Fruit fly (Drosophila melanogaster): ENCODE measurements around the gene sip3.
A peak's percentile ranks its signal among the peaks of the same experiment; 100 is the strongest.

dm6 chr3R:31748093-31748996 lies 23.7 kb upstream of the sip3 start:
- TF ChIP-seq Clk (GFP tag; optimal IDR thresholded peaks at IDR 0.05) (no peak), Mnt (GFP tag; optimal IDR thresholded peaks at IDR 0.05) (peak; percentile 99), kay (GFP tag; ENCODE audit: borderline replicate concordance) (no peak), toe (GFP tag; optimal IDR thresholded peaks at IDR 0.05) (no peak), bab1 (GFP tag; optimal IDR thresholded peaks at IDR 0.05) (peak; percentile 16), tj (GFP tag; optimal IDR thresholded peaks at IDR 0.05) (peak; percentile 40), Crg-1 (GFP tag; optimal IDR thresholded peaks at IDR 0.05) (no peak), cic (GFP tag; optimal IDR thresholded peaks at IDR 0.05) (peak; percentile 93), pad (GFP tag; optimal IDR thresholded peaks at IDR 0.05) (peak; percentile 60), cnc (optimal IDR thresholded peaks at IDR 0.05) (no peak), ovo (GFP tag; optimal IDR thresholded peaks at IDR 0.05) (peak; percentile 28), CG12768 (GFP tag; optimal IDR thresholded peaks at IDR 0.05) (peak; percentile 28)

All from whole organism, adult.